Fruit fly (Drosophila melanogaster) whole organism, embryonic: ENCODE measurements around the gene CG5160.

Experiments
- Ada2b ChIP-seq: fragments of 200-800 bp; sonication (Bioruptor generic); IDR thresholded peaks from 2 replicates; pipeline ENCODE4 v1.3.6; 2022; ENCODE audit warnings: missing biosample characterization, missing genetic modification characterization
- CG10543 ChIP-seq: fragments of 200-800 bp; sonication (Bioruptor generic); optimal IDR thresholded peaks from 3 replicates; lab custom pipeline; 2017; ENCODE audit warnings: missing biosample characterization, mild to moderate bottlenecking, missing genetic modification characterization, moderate library complexity
- CG10565 ChIP-seq: fragments of 200-800 bp; sonication (Bioruptor generic); optimal IDR thresholded peaks from 3 replicates; lab custom pipeline; 2016; ENCODE audit warnings: missing biosample characterization, mild to moderate bottlenecking, missing genetic modification characterization
- CG12104 ChIP-seq: fragments of 200-800 bp; sonication (Bioruptor generic); optimal IDR thresholded peaks from 3 replicates; lab custom pipeline; 2016; ENCODE audit warnings: missing biosample characterization, missing genetic modification characterization
- CG12299 ChIP-seq: fragments of 200-800 bp; sonication (Bioruptor generic); optimal IDR thresholded peaks from 2 replicates; lab custom pipeline; 2018; ENCODE audit warnings: missing biosample characterization, mild to moderate bottlenecking, missing genetic modification characterization
- CG12744 ChIP-seq: fragments of 200-800 bp; sonication (Bioruptor generic); optimal IDR thresholded peaks from 2 replicates; lab custom pipeline; 2016; ENCODE audit warnings: missing biosample characterization, missing genetic modification characterization
- CG14014 ChIP-seq: fragments of 200-800 bp; sonication (Bioruptor generic); IDR thresholded peaks from 2 replicates; pipeline ENCODE4 v1.3.6; 2022; ENCODE audit warnings: missing biosample characterization, missing genetic modification characterization
- CG14441 ChIP-seq: fragments of 200-800 bp; sonication (Bioruptor generic); IDR thresholded peaks from 2 replicates; pipeline ENCODE4 v1.3.6; 2022; ENCODE audit warnings: missing biosample characterization, missing genetic modification characterization
- CG15514 ChIP-seq: fragments of 200-800 bp; sonication (Bioruptor generic); optimal IDR thresholded peaks from 3 replicates; lab custom pipeline; 2017; ENCODE audit warnings: missing biosample characterization, missing genetic modification characterization, mild to moderate bottlenecking, moderate library complexity, missing genetic modification reagents
- CG16815 ChIP-seq: fragments of 200-800 bp; sonication (Bioruptor generic); optimal IDR thresholded peaks from 3 replicates; lab custom pipeline; 2017; ENCODE audit warnings: missing biosample characterization, mild to moderate bottlenecking, missing genetic modification characterization
- CG17612 ChIP-seq: fragments of 200-800 bp; sonication (Bioruptor generic); IDR thresholded peaks from 2 replicates; pipeline ENCODE4 v1.3.6; 2022; ENCODE audit warnings: missing biosample characterization, missing genetic modification characterization
- CG18619 ChIP-seq: fragments of 200-800 bp; sonication (Bioruptor generic); optimal IDR thresholded peaks from 3 replicates; lab custom pipeline; 2017; ENCODE audit warnings: missing biosample characterization, mild to moderate bottlenecking, missing genetic modification characterization
- CG34376 ChIP-seq: fragments of 200-800 bp; sonication (Bioruptor generic); optimal IDR thresholded peaks from 2 replicates; lab custom pipeline; 2018; ENCODE audit warnings: missing biosample characterization, mild to moderate bottlenecking, missing genetic modification characterization
- CG4404 ChIP-seq: fragments of 200-800 bp; sonication (Bioruptor generic); IDR thresholded peaks from 2 replicates; pipeline ENCODE4 v1.3.6; 2022; ENCODE audit warnings: missing biosample characterization, missing genetic modification characterization
- CG5953 ChIP-seq: fragments of 200-800 bp; sonication (Bioruptor generic); IDR thresholded peaks from 2 replicates; pipeline ENCODE4 v1.3.6; 2022; ENCODE audit warnings: missing biosample characterization, missing genetic modification characterization
- CG8924 ChIP-seq: fragments of 200-800 bp; optimal IDR thresholded peaks from 3 replicates; lab custom pipeline; 2019; ENCODE audit warnings: missing biosample characterization, mild to moderate bottlenecking, missing genetic modification characterization, moderate library complexity
- CG9609 ChIP-seq: fragments of 200-800 bp; sonication (Bioruptor generic); optimal IDR thresholded peaks from 3 replicates; lab custom pipeline; 2016; ENCODE audit warnings: missing biosample characterization, missing genetic modification characterization
- Dfd ChIP-seq, 2 experiments: fragments of >200 bp; optimal IDR thresholded peaks; 2 replicates each; lab custom pipeline; 2017; ENCODE audit warnings: missing biosample characterization in 2 of 2, missing genetic modification characterization in 2 of 2
- Dref ChIP-seq: fragments of 200-800 bp; sonication (Bioruptor generic); IDR thresholded peaks from 2 replicates; pipeline ENCODE4 v1.3.6; 2022; ENCODE audit warnings: missing biosample characterization, missing genetic modification characterization
- Ets65A ChIP-seq: fragments of 200-800 bp; sonication (Bioruptor generic); peaks from one replicate; lab custom pipeline; 2016; ENCODE audit warnings: missing biosample characterization, missing genetic modification characterization
- HLH54F ChIP-seq: fragments of 200-800 bp; sonication (Bioruptor generic); optimal IDR thresholded peaks from 3 replicates; lab custom pipeline; 2016; ENCODE audit warnings: missing biosample characterization, missing genetic modification characterization
- Hey ChIP-seq: fragments of 200-800 bp; sonication (Bioruptor generic); optimal IDR thresholded peaks from 3 replicates; lab custom pipeline; 2018; ENCODE audit warnings: missing biosample characterization, mild to moderate bottlenecking, missing genetic modification characterization
- HmgZ ChIP-seq: fragments of 200-800 bp; sonication (Bioruptor generic); optimal IDR thresholded peaks from 2 replicates; lab custom pipeline; 2018; ENCODE audit warnings: missing biosample characterization, mild to moderate bottlenecking, missing genetic modification characterization
- MESR4 ChIP-seq: fragments of 200-800 bp; sonication (Bioruptor generic); optimal IDR thresholded peaks from 2 replicates; lab custom pipeline; 2018; ENCODE audit warnings: missing biosample characterization, mild to moderate bottlenecking, missing genetic modification characterization, moderate library complexity
- NC2α ChIP-seq: fragments of 200-800 bp; sonication (Bioruptor generic); optimal IDR thresholded peaks from 2 replicates; lab custom pipeline; 2016; ENCODE audit warnings: missing biosample characterization, missing genetic modification characterization
- Nf-YA ChIP-seq: fragments of 200-800 bp; sonication (Bioruptor generic); IDR thresholded peaks from 2 replicates; pipeline ENCODE4 v1.3.6; 2022; ENCODE audit warnings: missing biosample characterization, missing genetic modification characterization
- Taf1 ChIP-seq: fragments of 200-800 bp; sonication (Bioruptor generic); IDR thresholded peaks from 2 replicates; pipeline ENCODE4 v1.3.6; 2022; ENCODE audit warnings: missing biosample characterization, missing genetic modification characterization
- Tbp ChIP-seq: fragments of >200 bp; optimal IDR thresholded peaks from 2 replicates; lab custom pipeline; 2018; ENCODE audit warnings: missing biosample characterization, missing genetic modification characterization
- Xrp1 ChIP-seq: fragments of 200-800 bp; sonication (Bioruptor generic); IDR thresholded peaks from 2 replicates; pipeline ENCODE4 v1.3.6; 2022; ENCODE audit warnings: missing biosample characterization, missing genetic modification characterization
- amos ChIP-seq: fragments of 200-800 bp; sonication (Bioruptor generic); IDR thresholded peaks from 2 replicates; pipeline ENCODE4 v1.3.6; 2022; ENCODE audit warnings: missing biosample characterization, missing genetic modification characterization; ENCODE audit not compliant: partially characterized antibody
- ara ChIP-seq: fragments of 200-800 bp; sonication (Bioruptor generic); IDR thresholded peaks from 2 replicates; pipeline ENCODE4 v1.3.6; 2022; ENCODE audit warnings: missing biosample characterization, missing genetic modification characterization
- btn ChIP-seq: fragments of 200-800 bp; sonication (Bioruptor generic); optimal IDR thresholded peaks from 2 replicates; lab custom pipeline; 2016; ENCODE audit warnings: missing biosample characterization, missing genetic modification characterization
- cato ChIP-seq: fragments of 200-800 bp; sonication (Bioruptor generic); optimal IDR thresholded peaks from 2 replicates; lab custom pipeline; 2016; ENCODE audit warnings: missing biosample characterization, missing genetic modification characterization, borderline replicate concordance
- chinmo ChIP-seq: fragments of 200-800 bp; sonication (Bioruptor generic); IDR thresholded peaks from 4 replicates; pipeline ENCODE4 v1.3.6; 2022; ENCODE audit warnings: missing biosample characterization, missing genetic modification characterization; ENCODE audit not compliant: partially characterized antibody
- crp ChIP-seq, 2 experiments: fragments of 200-800 bp; sonication (Bioruptor generic); optimal IDR thresholded peaks; 2 replicates in 1 of 2; 3 replicates in 1 of 2; lab custom pipeline; 2017; ENCODE audit warnings: missing biosample characterization in 2 of 2, missing genetic modification characterization in 2 of 2, mild to moderate bottlenecking in 1 of 2, moderate library complexity in 1 of 2
- dmrt11E ChIP-seq: fragments of 200-800 bp; sonication (Bioruptor generic); optimal IDR thresholded peaks from 3 replicates; lab custom pipeline; 2018; ENCODE audit warnings: missing biosample characterization, mild to moderate bottlenecking, missing genetic modification characterization, moderate library complexity
- eyg ChIP-seq: fragments of 200-800 bp; sonication (Bioruptor generic); optimal IDR thresholded peaks from 3 replicates; lab custom pipeline; 2016; ENCODE audit warnings: missing biosample characterization, missing genetic modification characterization
- fu2 ChIP-seq: fragments of 200-800 bp; sonication (Bioruptor generic); optimal IDR thresholded peaks from 2 replicates; lab custom pipeline; 2016; ENCODE audit warnings: missing biosample characterization, missing genetic modification characterization
- hbn ChIP-seq: fragments of 200-800 bp; sonication (Bioruptor generic); IDR thresholded peaks from 2 replicates; pipeline ENCODE4 v1.3.6; 2022; ENCODE audit warnings: missing biosample characterization, missing genetic modification characterization; ENCODE audit not compliant: partially characterized antibody
- hth ChIP-seq: fragments of >200 bp; optimal IDR thresholded peaks from 2 replicates; lab custom pipeline; 2017; ENCODE audit warnings: inconsistent platforms
- kay ChIP-seq: fragments of 200-800 bp; sonication (Bioruptor generic); optimal IDR thresholded peaks from 2 replicates; lab custom pipeline; 2016; ENCODE audit warnings: missing biosample characterization, missing genetic modification characterization
- lmd ChIP-seq: fragments of 200-800 bp; sonication (Bioruptor generic); IDR thresholded peaks from 2 replicates; pipeline ENCODE4 v1.3.6; 2022; ENCODE audit warnings: missing biosample characterization, missing genetic modification characterization
- nau ChIP-seq: fragments of 200-800 bp; sonication (Bioruptor generic); optimal IDR thresholded peaks from 3 replicates; lab custom pipeline; 2017; ENCODE audit warnings: missing biosample characterization, mild to moderate bottlenecking, missing genetic modification characterization, missing genetic modification reagents
- psq ChIP-seq: fragments of 200-800 bp; sonication (Bioruptor generic); optimal IDR thresholded peaks from 2 replicates; lab custom pipeline; 2017; ENCODE audit warnings: missing biosample characterization, missing genetic modification characterization
- repo ChIP-seq: fragments of 200-800 bp; sonication (Bioruptor generic); optimal IDR thresholded peaks from 2 replicates; lab custom pipeline; 2016; ENCODE audit warnings: missing biosample characterization, missing genetic modification characterization
- row ChIP-seq: fragments of 200-800 bp; sonication (Bioruptor generic); IDR thresholded peaks from 3 replicates; pipeline ENCODE4 v1.3.6; 2022; ENCODE audit warnings: missing biosample characterization, missing genetic modification characterization
- seq ChIP-seq: fragments of 200-800 bp; sonication (Bioruptor generic); IDR thresholded peaks from 2 replicates; pipeline ENCODE4 v1.3.6; 2022; ENCODE audit warnings: missing biosample characterization, missing genetic modification characterization
- shn ChIP-seq: fragments of 200-800 bp; sonication (Bioruptor generic); optimal IDR thresholded peaks from 3 replicates; lab custom pipeline; 2016; ENCODE audit warnings: missing biosample characterization, missing genetic modification characterization
- so ChIP-seq: fragments of 200-800 bp; sonication (Bioruptor generic); IDR thresholded peaks from 3 replicates; pipeline ENCODE4 v1.3.6; 2022; ENCODE audit warnings: missing biosample characterization, missing genetic modification characterization
- tx ChIP-seq: fragments of 200-800 bp; sonication (Bioruptor generic); optimal IDR thresholded peaks from 2 replicates; lab custom pipeline; 2016; ENCODE audit warnings: missing biosample characterization, missing genetic modification characterization

The CG5160 gene

DNA sequence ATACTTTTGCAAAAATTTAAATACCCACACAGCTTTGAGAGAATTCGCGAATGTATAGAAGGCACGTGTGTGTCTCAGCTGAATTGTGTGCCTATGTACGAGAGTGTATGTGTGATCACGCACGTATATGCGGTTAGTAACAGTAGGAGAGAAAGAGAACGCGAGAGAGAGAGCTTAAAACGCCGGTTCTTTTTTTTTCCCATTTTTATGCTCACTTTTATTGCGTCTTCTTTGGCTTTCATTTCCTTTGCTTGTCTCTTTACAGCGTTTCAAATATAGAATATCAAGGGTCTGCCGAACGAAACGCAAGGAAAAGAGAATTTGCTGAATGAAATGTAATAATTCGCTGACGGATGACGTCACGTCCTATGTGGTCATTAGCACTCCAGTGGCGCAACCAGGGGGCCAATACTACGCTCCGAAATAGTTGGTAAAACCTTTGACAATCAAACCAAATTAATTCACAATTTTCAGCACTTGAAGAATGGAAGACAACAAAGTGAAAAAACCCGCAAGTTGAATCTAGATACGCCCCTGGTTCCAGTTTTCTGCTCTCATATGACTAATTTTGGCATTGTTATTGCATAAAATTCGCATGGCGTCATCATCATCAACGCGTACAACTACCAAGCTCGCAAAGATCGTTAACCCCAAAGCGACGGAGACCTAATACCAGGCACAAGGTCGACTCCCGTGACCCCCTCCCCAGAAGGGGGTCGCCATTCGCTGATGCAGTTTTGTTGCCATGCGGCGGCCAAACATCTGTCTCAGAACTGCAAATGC lies 26.5 kb upstream of the CG5160 start (continued):
- TF ChIP-seq nau (GFP tag; lab: Kevin White, UChicago) (peak; percentile 26), shn (GFP tag; lab: Kevin White, UChicago) (peak; percentile 59), seq (peak; percentile 45; the same call in 1 of the 2 replicates), CG12299 (no peak), CG9609 (GFP tag; lab: Kevin White, UChicago) (peak; percentile 52), CG12744 (GFP tag; lab: Kevin White, UChicago) (peak; percentile 45), amos (GFP tag; lab: Robert Waterston, UW) (no peak), CG17612 (GFP tag; lab: Robert Waterston, UW) (peak; percentile 53; the same call in 1 of the 2 replicates), dmrt11E (tag; lab: Kevin White, UChicago) (no peak), fu2 (GFP tag; lab: Kevin White, UChicago) (peak; percentile 75), Ada2b (GFP tag; lab: Robert Waterston, UW) (peak; percentile 70), NC2α (GFP tag; lab: Kevin White, UChicago) (peak; percentile 1), btn (GFP tag; lab: Kevin White, UChicago) (no peak), CG10565 (GFP tag; lab: Kevin White, UChicago) (no peak), CG34376 (no peak), so (GFP tag; lab: Robert Waterston, UW) (peak; percentile 43; the same call in 1 of the 3 replicates), Xrp1 (peak; percentile 22; the same call in 1 of the 2 replicates), hth (lab: Kevin White, UChicago) (no peak), Dref (GFP tag; lab: Robert Waterston, UW) (0 out of 2 replicates have a peak, but pooled peaks have one; percentile 31), eyg (GFP tag; lab: Kevin White, UChicago) (peak; percentile 26), kay (GFP tag; lab: Kevin White, UChicago) (peak; percentile 40), Tbp (no peak), Nf-YA (GFP tag; lab: Robert Waterston, UW) (no peak), CG16815 (GFP tag; lab: Kevin White, UChicago) (peak; percentile 51), repo (GFP tag; lab: Kevin White, UChicago) (peak; percentile 29), CG14441 (GFP tag; lab: Robert Waterston, UW) (peak; percentile 55), CG18619 (GFP tag; lab: Kevin White, UChicago) (peak; percentile 51), tx (peak; percentile 65), Taf1 (GFP tag; lab: Robert Waterston, UW) (peak; percentile 83), CG10543 (GFP tag; lab: Kevin White, UChicago) (no peak), MESR4 (no peak), CG4404 (GFP tag; lab: Robert Waterston, UW) (peak; percentile 47), lmd (GFP tag; lab: Robert Waterston, UW) (peak; percentile 81), CG12104 (GFP tag; lab: Kevin White, UChicago) (no peak), HmgZ (tag; lab: Kevin White, UChicago) (peak; percentile 64), CG8924 (peak; percentile 6), crp (GFP tag; optimal IDR thresholded peaks at IDR 0.05; lab: Kevin White, UChicago) (no peak), CG15514 (GFP tag; lab: Kevin White, UChicago) (peak; percentile 67), psq (GFP tag; lab: Kevin White, UChicago) (peak; percentile 17), CG14014 (GFP tag; lab: Robert Waterston, UW) (peak; percentile 81), Ets65A (GFP tag; lab: Kevin White, UChicago) (peak; percentile 81), ara (no peak), hbn (GFP tag; lab: Robert Waterston, UW) (no peak), Dfd (GFP tag; optimal IDR thresholded peaks at IDR 0.05; lab: Kevin White, UChicago) (no peak), cato (GFP tag; lab: Kevin White, UChicago) (no peak), Hey (no peak), chinmo (GFP tag; lab: Robert Waterston, UW) (0 out of 4 replicates have a peak, but pooled peaks have one; percentile 59), row (GFP tag; lab: Robert Waterston, UW) (peak; percentile 68), HLH54F (peak; percentile 86), CG5953 (no peak)
